Worm (Caenorhabditis elegans) whole organism, midembryonic: ENCODE results near the gene R102.1.

Experiments
- flt-1 ChIP-seq: fragments of 200-800 bp; sonication (Bioruptor generic); IDR thresholded peaks from 2 replicates; pipeline ENCODE4 v1.3.6; 2022; ENCODE audit warnings: missing genetic modification characterization, missing compliant biosample characterization
- ref-1 ChIP-seq: fragments of 200-800 bp; sonication (Bioruptor generic); conservative IDR thresholded peaks from 2 replicates; pipeline ENCODE4 v1.3.6; 2022; ENCODE audit warnings: missing genetic modification reagents, missing genetic modification characterization, missing compliant biosample characterization
- tab-1 ChIP-seq: fragments of 200-800 bp; sonication (Bioruptor generic); IDR thresholded peaks from 2 replicates; pipeline ENCODE4 v1.3.6; 2022; ENCODE audit warnings: missing genetic modification characterization, missing compliant biosample characterization

ce11 chrIV:10685758-10686157 is at the start of gene R102.1, which contains the start of gene K08C7.6:
- no peak for TF ChIP-seq flt-1 (GFP tag; lab: Robert Waterston, UW)
- TF ChIP-seq tab-1 (GFP tag; lab: Robert Waterston, UW), result no peak
- TF ChIP-seq ref-1 (GFP tag; lab: Robert Waterston, UW), result no peak
